Worm (Caenorhabditis elegans): ENCODE results near the gene srd-1.

Gene srd-1

ce11 chrII:10146488-10146887 lies 36.0 kb downstream of the srd-1 start, which contains the start of gene pax-3:
Gene pax-3, plus strand, starts transcription at chrII:10146570.
- TF ChIP-seq hlh-30 (tag; optimal IDR thresholded peaks at IDR 0.05; ENCODE audit: insufficient read depth) (no peak), pha-2 (tag; optimal IDR thresholded peaks at IDR 0.05) (no peak), ceh-45 (GFP tag; IDR thresholded peaks at IDR 0.05) (no peak), pqm-1 (tag; optimal IDR thresholded peaks at IDR 0.05) (no peak), ahr-1 (tag; optimal IDR thresholded peaks at IDR 0.05) (no peak), nfya-1 (tag; optimal IDR thresholded peaks at IDR 0.05) (peak; percentile 69), ceh-14 (tag; optimal IDR thresholded peaks at IDR 0.05) (no peak), nhr-232 (tag; optimal IDR thresholded peaks at IDR 0.05) (no peak)

- TF ChIP-seq ttx-3 (tag; optimal IDR thresholded peaks at IDR 0.05): no peak
- no peak for TF ChIP-seq eyg-1 (tag; optimal IDR thresholded peaks at IDR 0.05)
- no peak for TF ChIP-seq ets-4 (tag; optimal IDR thresholded peaks at IDR 0.05)
- TF ChIP-seq rnt-1 (tag; optimal IDR thresholded peaks at IDR 0.05): no peak
- no peak for TF ChIP-seq ama-1 (optimal IDR thresholded peaks at IDR 0.05)
- no peak for TF ChIP-seq ref-2 (tag; optimal IDR thresholded peaks at IDR 0.05)
- no peak for TF ChIP-seq ceh-9 (tag; optimal IDR thresholded peaks at IDR 0.05)
- TF ChIP-seq elt-2 (tag; optimal IDR thresholded peaks at IDR 0.05): no peak
- TF ChIP-seq hlh-6 (tag; optimal IDR thresholded peaks at IDR 0.05): no peak
- no peak for TF ChIP-seq unc-86 (tag; optimal IDR thresholded peaks at IDR 0.05)
- TF ChIP-seq syd-9 (tag; optimal IDR thresholded peaks at IDR 0.05): no peak
- no peak for TF ChIP-seq sdc-2 (tag; optimal IDR thresholded peaks at IDR 0.05)
Measured at ce11 chrII:10144092-10144491, 38.4 kb downstream of the srd-1 start, which contains the start of gene F27E5.3. Gene F27E5.3, minus strand, starts transcription at chrII:10144192.

ce11 chrII:10139177-10139640 lies 43.3 kb downstream of the srd-1 start, which contains the start of gene asah-2:
Gene asah-2, plus strand, starts transcription at chrII:10139590.
- TF ChIP-seq pat-9 (tag; optimal IDR thresholded peaks at IDR 0.05): no peak
- no peak for TF ChIP-seq ztf-16 (tag; optimal IDR thresholded peaks at IDR 0.05)
- no peak for TF ChIP-seq C08G9.2 (tag; optimal IDR thresholded peaks at IDR 0.05)
- TF ChIP-seq ceh-31 (tag; optimal IDR thresholded peaks at IDR 0.05): no peak
- TF ChIP-seq hlh-30 (tag; optimal IDR thresholded peaks at IDR 0.05; ENCODE audit: insufficient read depth): no peak

- no peak for TF ChIP-seq tbx-7 (tag; optimal IDR thresholded peaks at IDR 0.05)
- TF ChIP-seq ceh-30 (tag; optimal IDR thresholded peaks at IDR 0.05): no peak
- TF ChIP-seq pha-2 (tag; optimal IDR thresholded peaks at IDR 0.05): no peak
- TF ChIP-seq rnt-1 (tag; optimal IDR thresholded peaks at IDR 0.05): no peak
- no peak for TF ChIP-seq ahr-1 (tag; optimal IDR thresholded peaks at IDR 0.05)
- no peak for TF ChIP-seq ceh-19 (GFP tag; optimal IDR thresholded peaks at IDR 0.05)
Measured at ce11 chrII:10137358-10137757, 45.2 kb downstream of the srd-1 start, which contains the start of gene phg-1. Gene phg-1, plus strand, starts transcription at chrII:10137658.

ce11 chrII:10136771-10137170 lies 45.8 kb downstream of the srd-1 start:
- TF ChIP-seq ceh-22 (tag; optimal IDR thresholded peaks at IDR 0.05): peak; percentile 83
- peak; percentile 41 for TF ChIP-seq ets-4 (tag; optimal IDR thresholded peaks at IDR 0.05)
- TF ChIP-seq syd-9 (tag; optimal IDR thresholded peaks at IDR 0.05): no peak
- TF ChIP-seq dmd-4 (tag; optimal IDR thresholded peaks at IDR 0.05; ENCODE audit: borderline replicate concordance): peak; percentile 24
- TF ChIP-seq K09A11.1 (tag; optimal IDR thresholded peaks at IDR 0.05; ENCODE audit: insufficient read depth): no peak

- TF ChIP-seq elt-2 (tag; optimal IDR thresholded peaks at IDR 0.05): peak; percentile 66
- TF ChIP-seq ceh-31 (tag; optimal IDR thresholded peaks at IDR 0.05): no peak
- no peak for TF ChIP-seq ttx-3 (tag; optimal IDR thresholded peaks at IDR 0.05)
- TF ChIP-seq unc-86 (tag; optimal IDR thresholded peaks at IDR 0.05): no peak
Measured at ce11 chrII:10134285-10134995, 48.1 kb downstream of the srd-1 start, which contains the start of gene F27E5.9. Gene F27E5.9, plus strand, starts transcription at chrII:10134945.

Measured in whole organism, late embryonic.